Fruit fly (Drosophila melanogaster) whole organism, adult: ENCODE data around the gene CG33284.

Source experiments
- CG11617 ChIP-seq: fragments of 200-800 bp; sonication (Bioruptor generic); optimal IDR thresholded peaks from 2 replicates; lab custom pipeline; 2017; ENCODE audit warnings: mild to moderate bottlenecking, missing biosample characterization, missing genetic modification reagents, missing genetic modification characterization
- CG12768 ChIP-seq: fragments of 200-800 bp; sonication (Bioruptor generic); optimal IDR thresholded peaks from 2 replicates; lab custom pipeline; 2017; ENCODE audit warnings: missing biosample characterization, missing genetic modification characterization, mild to moderate bottlenecking, moderate library complexity, missing genetic modification reagents
- CG14711 ChIP-seq: fragments of 200-800 bp; sonication (Bioruptor generic); optimal IDR thresholded peaks from 2 replicates; lab custom pipeline; 2018; ENCODE audit warnings: missing biosample characterization, mild to moderate bottlenecking, missing genetic modification characterization, moderate library complexity
- CG1620 ChIP-seq: fragments of 200-800 bp; sonication (Bioruptor generic); optimal IDR thresholded peaks from 2 replicates; lab custom pipeline; 2016; ENCODE audit warnings: missing biosample characterization, missing genetic modification characterization
- CG33017 ChIP-seq: fragments of 200-800 bp; sonication (Bioruptor generic); optimal IDR thresholded peaks from 2 replicates; lab custom pipeline; 2018; ENCODE audit warnings: missing biosample characterization, mild to moderate bottlenecking, missing genetic modification characterization, moderate library complexity
- CG5204 ChIP-seq: fragments of 200-800 bp; sonication (Bioruptor generic); optimal IDR thresholded peaks from 2 replicates; lab custom pipeline; 2016; ENCODE audit warnings: missing biosample characterization, missing genetic modification characterization
- CG7045 ChIP-seq: fragments of 200-800 bp; sonication (Bioruptor generic); optimal IDR thresholded peaks from 2 replicates; lab custom pipeline; 2017; ENCODE audit warnings: missing biosample characterization, mild to moderate bottlenecking, missing genetic modification characterization
- CG7101 ChIP-seq: fragments of 200-800 bp; sonication (Bioruptor generic); optimal IDR thresholded peaks from 2 replicates; lab custom pipeline; 2018; ENCODE audit warnings: missing biosample characterization, mild to moderate bottlenecking, missing genetic modification characterization, moderate library complexity
- Clk ChIP-seq: fragments of 200-800 bp; sonication (Bioruptor generic); optimal IDR thresholded peaks from 2 replicates; lab custom pipeline; 2017; ENCODE audit warnings: missing biosample characterization, missing genetic modification characterization
- Crg-1 ChIP-seq: fragments of 200-800 bp; sonication (Bioruptor generic); optimal IDR thresholded peaks from 2 replicates; lab custom pipeline; 2016; ENCODE audit warnings: missing biosample characterization, missing genetic modification characterization
- Hr96 ChIP-seq: fragments of 200-800 bp; sonication (Bioruptor generic); optimal IDR thresholded peaks from 2 replicates; lab custom pipeline; 2016; ENCODE audit warnings: missing biosample characterization, missing genetic modification characterization
- Mnt ChIP-seq: fragments of 200-800 bp; sonication (Bioruptor generic); optimal IDR thresholded peaks from 2 replicates; lab custom pipeline; 2016; ENCODE audit warnings: missing biosample characterization, mild to moderate bottlenecking, missing genetic modification characterization
- bab1 ChIP-seq: fragments of 200-800 bp; sonication (Bioruptor generic); optimal IDR thresholded peaks from 3 replicates; lab custom pipeline; 2019; ENCODE audit warnings: missing biosample characterization, mild to moderate bottlenecking, missing genetic modification characterization, moderate library complexity
- cic ChIP-seq: fragments of 200-800 bp; sonication (Bioruptor generic); optimal IDR thresholded peaks from 2 replicates; lab custom pipeline; 2017; ENCODE audit warnings: missing biosample characterization, mild to moderate bottlenecking, missing genetic modification characterization, moderate library complexity
- cnc ChIP-seq, 2 experiments: fragments of >200 bp; optimal IDR thresholded peaks; 2 replicates each; lab custom pipeline; 2017
- kay ChIP-seq: fragments of 200-800 bp; sonication (Bioruptor generic); peaks from one replicate; lab custom pipeline; 2016; ENCODE audit warnings: missing biosample characterization, missing genetic modification characterization, borderline replicate concordance
- ovo ChIP-seq: fragments of 200-800 bp; sonication (Bioruptor generic); optimal IDR thresholded peaks from 2 replicates; lab custom pipeline; 2016; ENCODE audit warnings: missing biosample characterization, missing genetic modification characterization
- pad ChIP-seq: fragments of 200-800 bp; sonication (Bioruptor generic); optimal IDR thresholded peaks from 3 replicates; lab custom pipeline; 2017; ENCODE audit warnings: missing biosample characterization, missing genetic modification characterization, mild to moderate bottlenecking, moderate library complexity, missing genetic modification reagents
- tj ChIP-seq: fragments of 200-800 bp; sonication (Bioruptor generic); optimal IDR thresholded peaks from 3 replicates; lab custom pipeline; 2017; ENCODE audit warnings: missing biosample characterization, mild to moderate bottlenecking, missing genetic modification characterization, moderate library complexity
- toe ChIP-seq: fragments of 200-800 bp; sonication (Bioruptor generic); optimal IDR thresholded peaks from 2 replicates; lab custom pipeline; 2016; ENCODE audit warnings: missing biosample characterization, missing genetic modification characterization

CG33284 gene

dm6 chr3L:21135850-21136249, 12.3 kb downstream of the CG33284 start:
- TF ChIP-seq CG33017 (tag; lab: Kevin White, UChicago) (no peak), pad (GFP tag; lab: Kevin White, UChicago) (peak; percentile 15), toe (GFP tag; lab: Kevin White, UChicago) (peak; percentile 66), CG11617 (GFP tag; lab: Kevin White, UChicago) (no peak), Clk (no peak), tj (GFP tag; lab: Kevin White, UChicago) (peak; percentile 5), CG14711 (tag; lab: Kevin White, UChicago) (peak; percentile 20), kay (GFP tag; lab: Kevin White, UChicago) (peak; percentile 60), CG5204 (no peak), Mnt (GFP tag; lab: Kevin White, UChicago) (peak; percentile 93), CG7101 (tag; lab: Kevin White, UChicago) (peak; percentile 53), CG12768 (GFP tag; lab: Kevin White, UChicago) (no peak), Hr96 (GFP tag; lab: Kevin White, UChicago) (peak; percentile 22), bab1 (GFP tag; lab: Kevin White, UChicago) (peak; percentile 62), cnc (optimal IDR thresholded peaks at IDR 0.05; lab: Kevin White, UChicago) (no peak), Crg-1 (GFP tag; lab: Kevin White, UChicago) (no peak), CG1620 (GFP tag; lab: Kevin White, UChicago) (peak; percentile 18), ovo (GFP tag; lab: Kevin White, UChicago) (peak; percentile 44), CG7045 (no peak), cic (GFP tag; lab: Kevin White, UChicago) (peak; percentile 21)

dm6 chr3L:21136253-21136652, 12.7 kb downstream of the CG33284 start, which contains the start of gene CG10565:
Gene CG10565, minus strand, starts transcription at chr3L:21136353.
- no peak for TF ChIP-seq CG14711 (tag; lab: Kevin White, UChicago)
- TF ChIP-seq CG5204, result peak; percentile 36

dm6 chr3L:21145841-21146395, 22.4 kb downstream of the CG33284 start:
- TF ChIP-seq CG7101 (tag; lab: Kevin White, UChicago) (no peak), CG1620 (GFP tag; lab: Kevin White, UChicago) (no peak), Clk (no peak), Mnt (GFP tag; lab: Kevin White, UChicago) (no peak), cic (GFP tag; lab: Kevin White, UChicago) (no peak), CG11617 (GFP tag; lab: Kevin White, UChicago) (no peak), pad (GFP tag; lab: Kevin White, UChicago) (no peak), CG7045 (no peak), cnc (optimal IDR thresholded peaks at IDR 0.05; lab: Kevin White, UChicago) (no peak), CG33017 (tag; lab: Kevin White, UChicago) (no peak), CG12768 (GFP tag; lab: Kevin White, UChicago) (no peak), bab1 (GFP tag; lab: Kevin White, UChicago) (no peak), Hr96 (GFP tag; lab: Kevin White, UChicago) (no peak), Crg-1 (GFP tag; lab: Kevin White, UChicago) (no peak), CG14711 (tag; lab: Kevin White, UChicago) (no peak), kay (GFP tag; lab: Kevin White, UChicago) (no peak), ovo (GFP tag; lab: Kevin White, UChicago) (no peak), CG5204 (no peak), tj (GFP tag; lab: Kevin White, UChicago) (no peak), toe (GFP tag; lab: Kevin White, UChicago) (no peak)

dm6 chr3L:21171905-21172304, 48.4 kb downstream of the CG33284 start, which contains the start of gene Ac78C:
Gene Ac78C, minus strand, starts transcription at chr3L:21171930.
- TF ChIP-seq CG33017 (tag; lab: Kevin White, UChicago) (peak; percentile 86), pad (GFP tag; lab: Kevin White, UChicago) (peak; percentile 58), CG11617 (GFP tag; lab: Kevin White, UChicago) (peak; percentile 53), Crg-1 (GFP tag; lab: Kevin White, UChicago) (peak; percentile 70), toe (GFP tag; lab: Kevin White, UChicago) (peak; percentile 88), CG5204 (peak; percentile 89), ovo (GFP tag; lab: Kevin White, UChicago) (peak; percentile 67), kay (GFP tag; lab: Kevin White, UChicago) (no peak), Mnt (GFP tag; lab: Kevin White, UChicago) (peak; percentile 81), CG14711 (tag; lab: Kevin White, UChicago) (peak; percentile 74), bab1 (GFP tag; lab: Kevin White, UChicago) (peak; percentile 75), CG1620 (GFP tag; lab: Kevin White, UChicago) (peak; percentile 75), tj (GFP tag; lab: Kevin White, UChicago) (peak; percentile 39), cic (GFP tag; lab: Kevin White, UChicago) (peak; percentile 77), cnc (optimal IDR thresholded peaks at IDR 0.05; lab: Kevin White, UChicago) (no peak), CG7101 (tag; lab: Kevin White, UChicago) (peak; percentile 83), CG12768 (GFP tag; lab: Kevin White, UChicago) (peak; percentile 95), Clk (peak; percentile 69), CG7045 (peak; percentile 88), Hr96 (GFP tag; lab: Kevin White, UChicago) (peak; percentile 89)

DNA sequence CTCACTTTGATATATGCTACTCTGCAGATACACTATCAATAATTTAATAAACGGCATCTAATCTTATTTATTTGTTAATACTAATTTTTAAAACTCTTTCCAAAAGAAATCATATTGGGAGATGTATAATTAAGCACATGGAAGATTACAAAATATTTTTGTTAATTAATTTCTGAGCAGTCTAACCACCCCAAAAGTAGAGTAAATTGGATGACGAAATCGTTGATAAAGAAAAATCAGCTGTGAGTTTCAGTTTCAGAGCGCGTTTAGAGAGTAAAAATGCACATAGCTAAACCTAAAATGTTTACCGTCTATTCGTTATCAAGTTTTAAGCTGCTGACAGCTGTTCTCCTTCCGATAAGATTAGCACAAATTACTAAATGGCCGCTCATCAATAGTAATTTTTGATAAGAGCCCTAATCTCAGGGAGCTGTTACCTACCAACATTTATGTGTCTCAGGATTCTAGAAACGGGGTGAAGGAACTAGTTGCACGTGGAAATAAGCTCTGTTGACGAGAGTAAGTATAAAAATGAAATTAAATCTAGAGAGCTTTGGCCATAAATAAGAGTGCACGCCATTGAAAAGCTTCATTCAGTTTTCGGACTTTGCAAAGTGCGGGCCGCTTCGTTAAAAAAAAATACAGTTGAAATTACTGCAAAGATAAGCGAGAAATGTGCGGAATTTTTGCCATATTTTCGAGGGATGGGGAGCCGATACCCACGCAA, 49.1 kb downstream of the CG33284 start, which contains the start of the genes chb and AsnS:
Gene chb, plus strand, starts transcription at position 327 of the 727 bp plus-strand sequence.
Gene AsnS, plus strand, starts transcription at position 592 of the 727 bp plus-strand sequence.
- no peak for TF ChIP-seq pad (GFP tag; lab: Kevin White, UChicago)
- TF ChIP-seq toe (GFP tag; lab: Kevin White, UChicago), result no peak
- peak; percentile 89 for TF ChIP-seq CG7101 (tag; lab: Kevin White, UChicago)
- peak; percentile 91 for TF ChIP-seq CG33017 (tag; lab: Kevin White, UChicago)
- peak; percentile 43 for TF ChIP-seq CG7045
- no peak for TF ChIP-seq Clk
- TF ChIP-seq ovo (GFP tag; lab: Kevin White, UChicago), result peak; percentile 69
- peak; percentile 28 for TF ChIP-seq CG12768 (GFP tag; lab: Kevin White, UChicago)
- TF ChIP-seq kay (GFP tag; lab: Kevin White, UChicago), result peak; percentile 91
- TF ChIP-seq Mnt (GFP tag; lab: Kevin White, UChicago), result peak; percentile 92
- TF ChIP-seq Hr96 (GFP tag; lab: Kevin White, UChicago), result no peak
- TF ChIP-seq tj (GFP tag; lab: Kevin White, UChicago), result peak; percentile 86
- TF ChIP-seq bab1 (GFP tag; lab: Kevin White, UChicago), result peak; percentile 93
- peak; percentile 90 for TF ChIP-seq CG14711 (tag; lab: Kevin White, UChicago)
- TF ChIP-seq CG11617 (GFP tag; lab: Kevin White, UChicago), result peak; percentile 42
- peak; percentile 94 for TF ChIP-seq cic (GFP tag; lab: Kevin White, UChicago)
